Fruit fly (Drosophila melanogaster) whole organism, embryonic: Measurements from ENCODE around the gene sisA.
A peak's percentile ranks its signal among the peaks of the same experiment; 100 is the strongest.

ENCODE experiments used
- Asciz ChIP-seq: fragments of 200-800 bp; sonication (Bioruptor generic); optimal IDR thresholded peaks from 2 replicates; lab custom pipeline; 2017; ENCODE audit warnings: missing biosample characterization, mild to moderate bottlenecking, missing genetic modification characterization, missing genetic modification reagents
- CG10209 ChIP-seq: fragments of 200-800 bp; sonication (Bioruptor generic); optimal IDR thresholded peaks from 3 replicates; lab custom pipeline; 2017; ENCODE audit warnings: missing biosample characterization, mild to moderate bottlenecking, missing genetic modification characterization, missing genetic modification reagents
- CG11723 ChIP-seq: fragments of 200-800 bp; sonication (Bioruptor generic); optimal IDR thresholded peaks from 2 replicates; lab custom pipeline; 2017; ENCODE audit warnings: missing biosample characterization, mild to moderate bottlenecking, missing genetic modification characterization
- CG13287 ChIP-seq: fragments of 200-800 bp; sonication (Bioruptor generic); IDR thresholded peaks from 2 replicates; pipeline ENCODE4 v1.3.6; 2022; ENCODE audit warnings: missing biosample characterization, missing genetic modification characterization; ENCODE audit not compliant: partially characterized antibody
- CG13624 ChIP-seq: fragments of 200-800 bp; sonication (Bioruptor generic); optimal IDR thresholded peaks from 2 replicates; lab custom pipeline; 2016; ENCODE audit warnings: missing biosample characterization, missing genetic modification characterization
- CG15601 ChIP-seq: fragments of 200-800 bp; sonication (Bioruptor generic); optimal IDR thresholded peaks from 3 replicates; lab custom pipeline; 2019; ENCODE audit warnings: missing biosample characterization, mild to moderate bottlenecking, missing genetic modification characterization, moderate library complexity
- CG1602 ChIP-seq: fragments of 200-800 bp; sonication (Bioruptor generic); optimal IDR thresholded peaks from 3 replicates; lab custom pipeline; 2016; ENCODE audit warnings: missing biosample characterization, missing genetic modification characterization
- CG1832 ChIP-seq: fragments of 200-800 bp; sonication (Bioruptor generic); optimal IDR thresholded peaks from 2 replicates; lab custom pipeline; 2017; ENCODE audit warnings: missing biosample characterization, mild to moderate bottlenecking, missing genetic modification characterization, inconsistent platforms
- CG2120 ChIP-seq: fragments of 200-800 bp; sonication (Bioruptor generic); optimal IDR thresholded peaks from 3 replicates; lab custom pipeline; 2016; ENCODE audit warnings: missing biosample characterization, missing genetic modification characterization
- CG30020 ChIP-seq: fragments of 200-800 bp; optimal IDR thresholded peaks from 2 replicates; lab custom pipeline; 2019; ENCODE audit warnings: missing biosample characterization, mild to moderate bottlenecking, missing genetic modification characterization, moderate library complexity
- CG32532 ChIP-seq: fragments of 200-800 bp; sonication (Bioruptor generic); IDR thresholded peaks from 2 replicates; pipeline ENCODE4 v1.3.6; 2022; ENCODE audit warnings: missing biosample characterization, missing genetic modification characterization
- CG34422 ChIP-seq: fragments of 200-800 bp; sonication (Bioruptor generic); IDR thresholded peaks from 3 replicates; pipeline ENCODE4 v1.3.6; 2022; ENCODE audit warnings: missing biosample characterization, missing genetic modification characterization
- CG4360 ChIP-seq: fragments of 200-800 bp; sonication (Bioruptor generic); IDR thresholded peaks from 2 replicates; pipeline ENCODE4 v1.3.6; 2022; ENCODE audit warnings: missing biosample characterization, missing genetic modification characterization
- CG4730 ChIP-seq: fragments of 200-800 bp; sonication (Bioruptor generic); IDR thresholded peaks from 2 replicates; pipeline ENCODE4 v1.3.6; 2022; ENCODE audit warnings: missing biosample characterization, missing genetic modification characterization
- CG4820 ChIP-seq: fragments of 200-800 bp; sonication (Bioruptor generic); optimal IDR thresholded peaks from 3 replicates; lab custom pipeline; 2016; ENCODE audit warnings: missing biosample characterization, missing genetic modification characterization
- CG7271 ChIP-seq: fragments of 200-800 bp; sonication (Bioruptor generic); optimal IDR thresholded peaks from 2 replicates; lab custom pipeline; 2018; ENCODE audit warnings: missing biosample characterization, mild to moderate bottlenecking, missing genetic modification characterization, moderate library complexity
- CG7963 ChIP-seq: fragments of 200-800 bp; sonication (Bioruptor generic); IDR thresholded peaks from 3 replicates; pipeline ENCODE4 v1.3.6; 2022; ENCODE audit warnings: missing biosample characterization, missing genetic modification characterization; ENCODE audit not compliant: partially characterized antibody
- CG7987 ChIP-seq: fragments of 200-800 bp; sonication (Bioruptor generic); optimal IDR thresholded peaks from 2 replicates; lab custom pipeline; 2018; ENCODE audit warnings: missing biosample characterization, mild to moderate bottlenecking, missing genetic modification characterization, moderate library complexity
- CG9215 ChIP-seq: fragments of 200-800 bp; sonication (Bioruptor generic); IDR thresholded peaks from 2 replicates; pipeline ENCODE4 v1.3.6; 2022; ENCODE audit warnings: missing biosample characterization, missing genetic modification characterization
- CG9797 ChIP-seq: fragments of 200-800 bp; sonication (Bioruptor generic); optimal IDR thresholded peaks from 3 replicates; lab custom pipeline; 2018; ENCODE audit warnings: missing biosample characterization, mild to moderate bottlenecking, missing genetic modification characterization
- CG9932 ChIP-seq: fragments of 200-800 bp; sonication (Bioruptor generic); IDR thresholded peaks from 2 replicates; pipeline ENCODE4 v1.3.6; 2022; ENCODE audit warnings: missing biosample characterization, missing genetic modification characterization
- Chrac-16 ChIP-seq: fragments of 200-800 bp; sonication (Bioruptor generic); optimal IDR thresholded peaks from 3 replicates; lab custom pipeline; 2016; ENCODE audit warnings: missing biosample characterization, missing genetic modification characterization
- Fer1 ChIP-seq: fragments of 200-800 bp; sonication (Bioruptor generic); optimal IDR thresholded peaks from 2 replicates; lab custom pipeline; 2017; ENCODE audit warnings: missing biosample characterization, mild to moderate bottlenecking, missing genetic modification characterization
- MBD-R2 ChIP-seq: fragments of 200-800 bp; sonication (Bioruptor generic); IDR thresholded peaks from 2 replicates; pipeline ENCODE4 v1.3.6; 2022; ENCODE audit warnings: missing biosample characterization, missing genetic modification characterization
- Max ChIP-seq: fragments of 200-800 bp; sonication (Bioruptor generic); optimal IDR thresholded peaks from 2 replicates; lab custom pipeline; 2016; ENCODE audit warnings: missing biosample characterization, mild to moderate bottlenecking, missing genetic modification characterization
- Opbp ChIP-seq: fragments of 200-800 bp; sonication (Bioruptor generic); IDR thresholded peaks from 3 replicates; pipeline ENCODE4 v1.3.6; 2022; ENCODE audit warnings: missing biosample characterization, missing genetic modification characterization; ENCODE audit not compliant: partially characterized antibody
- Pdp1 ChIP-seq, 2 experiments: fragments of 200-800 bp; sonication (Bioruptor generic); optimal IDR thresholded peaks; 3 replicates each; lab custom pipeline; 2016; ENCODE audit warnings: missing biosample characterization in 2 of 2, missing genetic modification characterization in 2 of 2, mild to moderate bottlenecking in 1 of 2, moderate library complexity in 1 of 2
- Sin3A ChIP-seq: fragments of >200 bp; optimal IDR thresholded peaks from 2 replicates; lab custom pipeline; 2018
- Stat92E ChIP-seq, 3 experiments: fragments of >200 bp in 2 of 3; fragments of 200-800 bp in 1 of 3; sonication (Bioruptor generic) in 1 of 3; optimal IDR thresholded peaks; 2 replicates each; lab custom pipeline; 2017 to 2019; ENCODE audit warnings: missing biosample characterization in 3 of 3, missing genetic modification characterization in 3 of 3, mild to moderate bottlenecking in 1 of 3, moderate library complexity in 1 of 3
- Taf1 ChIP-seq: fragments of 200-800 bp; sonication (Bioruptor generic); IDR thresholded peaks from 2 replicates; pipeline ENCODE4 v1.3.6; 2022; ENCODE audit warnings: missing biosample characterization, missing genetic modification characterization
- abd-A ChIP-seq: fragments of 200-800 bp; sonication (Bioruptor generic); optimal IDR thresholded peaks from 3 replicates; lab custom pipeline; 2019; ENCODE audit warnings: missing biosample characterization, mild to moderate bottlenecking, missing genetic modification characterization, moderate library complexity
- amos ChIP-seq: fragments of 200-800 bp; sonication (Bioruptor generic); IDR thresholded peaks from 2 replicates; pipeline ENCODE4 v1.3.6; 2022; ENCODE audit warnings: missing biosample characterization, missing genetic modification characterization; ENCODE audit not compliant: partially characterized antibody
- ap ChIP-seq: fragments of 200-800 bp; sonication (Bioruptor generic); IDR thresholded peaks from 2 replicates; pipeline ENCODE4 v1.3.6; 2022; ENCODE audit warnings: missing biosample characterization, missing genetic modification characterization
- ato ChIP-seq: fragments of 200-800 bp; sonication (Bioruptor generic); IDR thresholded peaks from 2 replicates; pipeline ENCODE4 v1.3.6; 2022; ENCODE audit warnings: missing biosample characterization, missing genetic modification characterization; ENCODE audit not compliant: partially characterized antibody
- az2 ChIP-seq: fragments of 200-800 bp; sonication (Bioruptor generic); optimal IDR thresholded peaks from 3 replicates; lab custom pipeline; 2016; ENCODE audit warnings: missing biosample characterization, missing genetic modification characterization
- gfzf ChIP-seq: fragments of 200-800 bp; sonication (Bioruptor generic); optimal IDR thresholded peaks from 2 replicates; lab custom pipeline; 2016; ENCODE audit warnings: missing biosample characterization, mild to moderate bottlenecking, missing genetic modification characterization, moderate library complexity
- gro ChIP-seq: fragments of 200-800 bp; sonication (Bioruptor generic); optimal IDR thresholded peaks from 2 replicates; lab custom pipeline; 2016; ENCODE audit warnings: missing biosample characterization, missing genetic modification characterization
- gsb-n ChIP-seq: fragments of 200-800 bp; sonication (Bioruptor generic); optimal IDR thresholded peaks from 3 replicates; lab custom pipeline; 2018; ENCODE audit warnings: missing biosample characterization, mild to moderate bottlenecking, missing genetic modification characterization
- ham ChIP-seq: fragments of 200-800 bp; sonication (Bioruptor generic); IDR thresholded peaks from 2 replicates; pipeline ENCODE4 v1.3.6; 2022; ENCODE audit warnings: missing biosample characterization, missing genetic modification characterization
- jing ChIP-seq: fragments of 200-800 bp; sonication (Bioruptor generic); optimal IDR thresholded peaks from 2 replicates; lab custom pipeline; 2018; ENCODE audit warnings: missing biosample characterization, mild to moderate bottlenecking, missing genetic modification characterization
- lab ChIP-seq: fragments of 200-800 bp; sonication (Bioruptor generic); optimal IDR thresholded peaks from 3 replicates; lab custom pipeline; 2017; ENCODE audit warnings: missing biosample characterization, missing genetic modification characterization, mild to moderate bottlenecking, moderate library complexity, missing genetic modification reagents
- mam ChIP-seq: fragments of 200-800 bp; sonication (Bioruptor generic); optimal IDR thresholded peaks from 3 replicates; lab custom pipeline; 2016; ENCODE audit warnings: missing biosample characterization, missing genetic modification characterization
- nau ChIP-seq: fragments of 200-800 bp; sonication (Bioruptor generic); optimal IDR thresholded peaks from 3 replicates; lab custom pipeline; 2017; ENCODE audit warnings: missing biosample characterization, mild to moderate bottlenecking, missing genetic modification characterization, missing genetic modification reagents
- pita ChIP-seq: fragments of 200-800 bp; sonication (Bioruptor generic); optimal IDR thresholded peaks from 2 replicates; lab custom pipeline; 2017; ENCODE audit warnings: missing biosample characterization, mild to moderate bottlenecking, missing genetic modification characterization
- row ChIP-seq: fragments of 200-800 bp; sonication (Bioruptor generic); IDR thresholded peaks from 3 replicates; pipeline ENCODE4 v1.3.6; 2022; ENCODE audit warnings: missing biosample characterization, missing genetic modification characterization
- salm ChIP-seq: fragments of 200-800 bp; sonication (Bioruptor generic); optimal IDR thresholded peaks from 2 replicates; lab custom pipeline; 2018; ENCODE audit warnings: missing biosample characterization, mild to moderate bottlenecking, missing genetic modification characterization
- sens ChIP-seq: fragments of 200-800 bp; sonication (Bioruptor generic); peaks from one replicate; lab custom pipeline; 2016; ENCODE audit warnings: missing biosample characterization, missing genetic modification characterization
- sens-2 ChIP-seq: fragments of 200-800 bp; sonication (Bioruptor generic); IDR thresholded peaks from 2 replicates; pipeline ENCODE4 v1.3.6; 2022; ENCODE audit warnings: missing biosample characterization, missing genetic modification characterization
- sna ChIP-seq: fragments of 200-800 bp; sonication (Bioruptor generic); IDR thresholded peaks from 2 replicates; pipeline ENCODE4 v1.3.6; 2022; ENCODE audit warnings: missing biosample characterization, missing genetic modification characterization; ENCODE audit not compliant: partially characterized antibody

Gene sisA

DNA sequence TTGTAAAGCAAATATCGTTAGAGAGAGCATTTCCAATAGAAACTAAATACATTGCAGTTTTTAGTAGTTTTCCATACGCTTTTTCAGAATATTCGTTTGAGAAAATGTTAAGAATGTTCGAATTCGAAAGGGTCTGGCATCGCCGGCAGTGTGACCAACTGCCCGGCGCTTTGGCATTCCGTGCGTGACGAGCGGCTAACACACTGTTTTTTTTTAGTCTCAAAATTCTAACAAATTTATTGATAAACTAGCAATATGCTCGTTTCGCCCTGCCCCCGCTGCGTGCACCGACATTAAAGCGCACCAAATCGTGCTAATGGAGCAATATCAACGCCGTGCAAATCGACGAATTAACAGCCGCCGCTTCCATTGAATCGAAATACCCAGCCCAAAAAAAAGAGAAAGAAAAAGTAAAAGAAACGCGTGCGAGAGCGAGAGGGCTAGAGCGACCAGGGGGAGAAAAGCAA lies 33.6 kb upstream of the sisA start, which contains the start of gene dsh (continued):
- TF ChIP-seq sna = 0 out of 2 replicates have a peak, but pooled peaks have one; percentile 29
- 0 out of 2 replicates have a peak, but pooled peaks have one; percentile 22 for TF ChIP-seq CG9932
- peak; percentile 60 for TF ChIP-seq row (GFP tag; lab: Robert Waterston, UW)
- 0 out of 3 replicates have a peak, but pooled peaks have one; percentile 48 for TF ChIP-seq CG34422 (GFP tag; lab: Robert Waterston, UW)
- peak; percentile 68 for TF ChIP-seq CG13287
- peak; percentile 48 for TF ChIP-seq Sin3A (lab: Kevin White, UChicago)
- 0 out of 3 replicates have a peak, but pooled peaks have one; percentile 6 for TF ChIP-seq Opbp (GFP tag; lab: Robert Waterston, UW)
- TF ChIP-seq CG30020 (tag; lab: Kevin White, UChicago) = peak; percentile 38
- TF ChIP-seq CG10209 = no peak
- peak; percentile 73 for TF ChIP-seq CG1832 (GFP tag; lab: Kevin White, UChicago)
- TF ChIP-seq MBD-R2 (GFP tag; lab: Robert Waterston, UW) = peak; percentile 34; the same call in 1 of the 2 replicates
- peak in 1 of 2 experiments; percentile 27 for TF ChIP-seq Pdp1 (GFP tag; optimal IDR thresholded peaks at IDR 0.05; lab: Kevin White, UChicago)
- TF ChIP-seq gfzf (GFP tag; lab: Kevin White, UChicago) = peak; percentile 82
- peak in 1 of 3 experiments; percentile 1 for TF ChIP-seq Stat92E (GFP tag; optimal IDR thresholded peaks at IDR 0.05; lab: Kevin White, UChicago)
- TF ChIP-seq CG2120 (GFP tag; lab: Kevin White, UChicago) = peak; percentile 29
- peak; percentile 72 for TF ChIP-seq CG9797
- TF ChIP-seq CG32532 (GFP tag; lab: Robert Waterston, UW) = peak; percentile 37; the same call in 1 of the 2 replicates
- TF ChIP-seq Fer1 (GFP tag; lab: Kevin White, UChicago) = no peak
- TF ChIP-seq sens (GFP tag; lab: Kevin White, UChicago) = peak; percentile 86

dm6 chrX:11351351-11351750 lies 29.2 kb upstream of the sisA start:
- 0 out of 2 replicates have a peak, but pooled peaks have one; percentile 59 for TF ChIP-seq ham
- TF ChIP-seq CG7271 (tag; lab: Kevin White, UChicago) = peak; percentile 54
- TF ChIP-seq salm (tag; lab: Kevin White, UChicago) = peak; percentile 86
- peak; percentile 87 for TF ChIP-seq nau
- TF ChIP-seq CG4360 (GFP tag; lab: Robert Waterston, UW) = peak; percentile 79
- TF ChIP-seq CG7987 = peak; percentile 72
- peak; percentile 96 for TF ChIP-seq mam (GFP tag; lab: Kevin White, UChicago)
- peak; percentile 81 for TF ChIP-seq gsb-n (tag; lab: Kevin White, UChicago)
- peak; percentile 91 for TF ChIP-seq jing
- peak; percentile 91 for TF ChIP-seq CG4820 (GFP tag; lab: Kevin White, UChicago)
- peak; percentile 90 for TF ChIP-seq CG11723 (GFP tag; lab: Kevin White, UChicago)
- peak; percentile 92 for TF ChIP-seq CG13624
- peak; percentile 86 for TF ChIP-seq Asciz
- no peak for TF ChIP-seq amos (GFP tag; lab: Robert Waterston, UW)
- peak; percentile 94 for TF ChIP-seq ap (GFP tag; lab: Robert Waterston, UW)
- TF ChIP-seq sens-2 (GFP tag; lab: Robert Waterston, UW) = peak; percentile 93
- TF ChIP-seq CG15601 = peak; percentile 82
- no peak for TF ChIP-seq abd-A (tag; lab: Kevin White, UChicago)
- TF ChIP-seq ato (GFP tag; lab: Robert Waterston, UW) = no peak
- peak; percentile 93 for TF ChIP-seq Chrac-16 (GFP tag; lab: Kevin White, UChicago)
- TF ChIP-seq pita (GFP tag; lab: Kevin White, UChicago) = no peak
- peak; percentile 89 for TF ChIP-seq CG4730 (GFP tag; lab: Robert Waterston, UW)
- TF ChIP-seq Taf1 (GFP tag; lab: Robert Waterston, UW) = peak; percentile 88
- TF ChIP-seq Max (GFP tag; lab: Kevin White, UChicago) = peak; percentile 85
- no peak for TF ChIP-seq CG7963 (GFP tag; lab: Robert Waterston, UW)
- peak; percentile 92 for TF ChIP-seq CG1602 (GFP tag; lab: Kevin White, UChicago)
- TF ChIP-seq az2 (GFP tag; lab: Kevin White, UChicago) = peak; percentile 93
- TF ChIP-seq lab (GFP tag; lab: Kevin White, UChicago) = peak; percentile 96
- TF ChIP-seq CG9215 = peak; percentile 87
- peak; percentile 86 for TF ChIP-seq gro (GFP tag; lab: Kevin White, UChicago)
